Worm (Caenorhabditis elegans) whole organism, mixed stage, embryonic: ENCODE data around the gene E04F6.9.
A peak's percentile ranks its signal among the peaks of the same experiment; 100 is the strongest.

Source experiments
- M03D4.4 ChIP-seq: sonication (generic microtip); optimal IDR thresholded peaks from 2 replicates; lab custom pipeline; 2017; ENCODE audit warnings: mild to moderate bottlenecking, missing genetic modification characterization, missing compliant biosample characterization
- bed-3 ChIP-seq: fragments of 200-800 bp; sonication (Bioruptor generic); optimal IDR thresholded peaks from 3 replicates; lab custom pipeline; 2018; ENCODE audit warnings: mild to moderate bottlenecking, missing genetic modification characterization, moderate library complexity, missing compliant biosample characterization
- blmp-1 ChIP-seq: fragments of 150-350 bp; optimal IDR thresholded peaks from 2 replicates; lab custom pipeline; 2014; ENCODE audit warnings: missing biosample characterization, missing genetic modification characterization
- ceh-39 ChIP-seq: fragments of 150-350 bp; optimal IDR thresholded peaks from 2 replicates; lab custom pipeline; 2014; ENCODE audit warnings: missing biosample characterization, missing genetic modification characterization
- ceh-43 ChIP-seq: fragments of 200-800 bp; sonication (Bioruptor generic); optimal IDR thresholded peaks from 2 replicates; lab custom pipeline; 2018; ENCODE audit warnings: mild to moderate bottlenecking, missing genetic modification characterization, moderate library complexity, missing compliant biosample characterization
- ceh-83 ChIP-seq: fragments of 200-800 bp; sonication (Bioruptor generic); optimal IDR thresholded peaks from 2 replicates; lab custom pipeline; 2018; ENCODE audit warnings: mild to moderate bottlenecking, missing genetic modification characterization, missing compliant biosample characterization
- ces-1 ChIP-seq: fragments of 150-350 bp; optimal IDR thresholded peaks from 2 replicates; lab custom pipeline; 2014; ENCODE audit warnings: missing biosample characterization, missing genetic modification reagents, missing genetic modification characterization
- cnd-1 ChIP-seq: fragments of 200-800 bp; sonication (Bioruptor generic); optimal IDR thresholded peaks from 2 replicates; lab custom pipeline; 2018; ENCODE audit warnings: mild to moderate bottlenecking, missing genetic modification characterization, missing compliant biosample characterization
- drap-1 ChIP-seq: fragments of 200-800 bp; sonication (Bioruptor generic); optimal IDR thresholded peaks from 3 replicates; lab custom pipeline; 2018; ENCODE audit warnings: mild to moderate bottlenecking, missing genetic modification characterization, missing compliant biosample characterization
- elt-1 ChIP-seq: sonication (generic microtip); optimal IDR thresholded peaks from 2 replicates; lab custom pipeline; 2017; ENCODE audit warnings: missing genetic modification characterization, mild to moderate bottlenecking, missing compliant biosample characterization, antibody characterized with exemption, moderate library complexity, borderline replicate concordance; ENCODE audit not compliant: insufficient read depth
- elt-3 ChIP-seq: fragments of 150-350 bp; optimal IDR thresholded peaks from 2 replicates; lab custom pipeline; 2014; ENCODE audit warnings: missing biosample characterization, missing genetic modification characterization
- flh-1 ChIP-seq: fragments of 200-800 bp; sonication (Bioruptor generic); optimal IDR thresholded peaks from 2 replicates; lab custom pipeline; 2018; ENCODE audit warnings: mild to moderate bottlenecking, missing genetic modification characterization, moderate library complexity, missing compliant biosample characterization
- ham-2 ChIP-seq: fragments of 200-800 bp; sonication (Bioruptor generic); optimal IDR thresholded peaks from 2 replicates; lab custom pipeline; 2018; ENCODE audit warnings: mild to moderate bottlenecking, missing genetic modification characterization, missing compliant biosample characterization
- hlh-1 ChIP-seq: fragments of 150-350 bp; optimal IDR thresholded peaks from 2 replicates; lab custom pipeline; 2014; ENCODE audit warnings: missing biosample characterization, missing genetic modification reagents, missing genetic modification characterization
- lin-13 ChIP-seq: fragments of 150-350 bp; optimal IDR thresholded peaks from 2 replicates; lab custom pipeline; 2014; ENCODE audit warnings: missing biosample characterization, missing genetic modification characterization
- lin-32 ChIP-seq: fragments of 200-800 bp; sonication (Bioruptor generic); optimal IDR thresholded peaks from 2 replicates; lab custom pipeline; 2018; ENCODE audit warnings: mild to moderate bottlenecking, missing genetic modification characterization, missing compliant biosample characterization
- lsy-2 ChIP-seq: fragments of 150-350 bp; optimal IDR thresholded peaks from 2 replicates; lab custom pipeline; 2014; ENCODE audit warnings: missing biosample characterization, missing genetic modification characterization
- mab-5 ChIP-seq: fragments of 150-350 bp; optimal IDR thresholded peaks from 2 replicates; lab custom pipeline; 2014; ENCODE audit warnings: missing biosample characterization, missing genetic modification characterization
- mep-1 ChIP-seq: fragments of 150-350 bp; optimal IDR thresholded peaks from 2 replicates; lab custom pipeline; 2017; ENCODE audit warnings: missing biosample characterization, missing genetic modification reagents, missing genetic modification characterization, inconsistent platforms
- mls-2 ChIP-seq: sonication (generic microtip); optimal IDR thresholded peaks from 2 replicates; lab custom pipeline; 2016; ENCODE audit warnings: mild to moderate bottlenecking, missing genetic modification characterization, moderate library complexity, missing compliant biosample characterization
- nhr-12 ChIP-seq: fragments of 150-350 bp; optimal IDR thresholded peaks from 2 replicates; lab custom pipeline; 2014; ENCODE audit warnings: missing biosample characterization, missing genetic modification characterization
- nhr-2 ChIP-seq: fragments of 150-350 bp; optimal IDR thresholded peaks from 2 replicates; lab custom pipeline; 2014; ENCODE audit warnings: missing biosample characterization, missing genetic modification characterization
- nhr-237 ChIP-seq: fragments of 150-350 bp; optimal IDR thresholded peaks from 2 replicates; lab custom pipeline; 2014; ENCODE audit warnings: missing biosample characterization, missing genetic modification characterization
- nhr-28 ChIP-seq: fragments of 150-350 bp; optimal IDR thresholded peaks from 2 replicates; lab custom pipeline; 2014; ENCODE audit warnings: missing biosample characterization, missing genetic modification characterization
- nhr-76 ChIP-seq: sonication (generic microtip); optimal IDR thresholded peaks from 2 replicates; lab custom pipeline; 2017; ENCODE audit warnings: missing biosample characterization, missing genetic modification characterization
- pha-4 ChIP-seq: fragments of 150-350 bp; optimal IDR thresholded peaks from 2 replicates; lab custom pipeline; 2018; ENCODE audit warnings: missing biosample characterization, missing genetic modification reagents, missing genetic modification characterization
- sem-2 ChIP-seq: fragments of 200-800 bp; sonication (Bioruptor generic); optimal IDR thresholded peaks from 2 replicates; lab custom pipeline; 2018; ENCODE audit warnings: mild to moderate bottlenecking, missing genetic modification characterization, missing compliant biosample characterization
- snpc-4 ChIP-seq: fragments of 150-350 bp; optimal IDR thresholded peaks from 2 replicates; lab custom pipeline; 2014; ENCODE audit warnings: missing biosample characterization, missing genetic modification characterization
- sptf-1 ChIP-seq: sonication (generic microtip); optimal IDR thresholded peaks from 2 replicates; lab custom pipeline; 2017; ENCODE audit warnings: mild to moderate bottlenecking, missing genetic modification characterization, moderate library complexity, missing compliant biosample characterization
- tbx-8 ChIP-seq: fragments of 200-800 bp; sonication (Bioruptor generic); optimal IDR thresholded peaks from 2 replicates; lab custom pipeline; 2018; ENCODE audit warnings: mild to moderate bottlenecking, missing genetic modification characterization, moderate library complexity, missing compliant biosample characterization
- unc-120 ChIP-seq: sonication (generic microtip); optimal IDR thresholded peaks from 2 replicates; lab custom pipeline; 2017; ENCODE audit warnings: missing genetic modification characterization, missing compliant biosample characterization; ENCODE audit not compliant: poor library complexity, severe bottlenecking
- unc-39 ChIP-seq: fragments of 150-350 bp; optimal IDR thresholded peaks from 2 replicates; lab custom pipeline; 2014; ENCODE audit warnings: missing biosample characterization, missing genetic modification characterization
- unc-62 ChIP-seq: fragments of 150-350 bp; optimal IDR thresholded peaks from 2 replicates; lab custom pipeline; 2014; ENCODE audit warnings: missing biosample characterization, missing genetic modification reagents, missing genetic modification characterization
- zip-8 ChIP-seq: fragments of 150-350 bp; optimal IDR thresholded peaks from 2 replicates; lab custom pipeline; 2014; ENCODE audit warnings: missing biosample characterization, missing genetic modification characterization
- ztf-11 ChIP-seq: fragments of 150-350 bp; optimal IDR thresholded peaks from 2 replicates; lab custom pipeline; 2014; ENCODE audit warnings: missing biosample characterization, missing genetic modification characterization

The E04F6.9 gene

ce11 chrII:7207649-7208048, 4.3 kb downstream of the E04F6.9 start:
- TF ChIP-seq M03D4.4 (tag; lab: Kevin White, UChicago) (no peak), flh-1 (GFP tag; lab: Kevin White, UChicago) (no peak), ceh-39 (no peak), bed-3 (GFP tag; lab: Kevin White, UChicago) (no peak), unc-120 (no peak), ham-2 (GFP tag; lab: Kevin White, UChicago) (no peak), mep-1 (tag; lab: Kevin White, UChicago) (no peak), lin-32 (no peak), nhr-28 (tag; lab: Kevin White, UChicago) (no peak), ceh-83 (GFP tag; lab: Kevin White, UChicago) (no peak), snpc-4 (no peak), lsy-2 (no peak), unc-39 (tag; lab: Kevin White, UChicago) (no peak), ceh-43 (GFP tag; lab: Kevin White, UChicago) (no peak), elt-3 (tag; lab: Kevin White, UChicago) (no peak), blmp-1 (tag; lab: Kevin White, UChicago) (no peak), hlh-1 (tag; lab: Kevin White, UChicago) (no peak), sem-2 (GFP tag; lab: Kevin White, UChicago) (no peak)

ce11 chrII:7205388-7205787, 6.6 kb downstream of the E04F6.9 start, which contains the start of gene srd-59:
Gene srd-59, plus strand, starts transcription at chrII:7205688.
- TF ChIP-seq unc-62 = no peak
- TF ChIP-seq, all 35 proteins: peak for 0

- TF ChIP-seq bed-3 (GFP tag; lab: Kevin White, UChicago) (no peak), nhr-2 (tag; lab: Kevin White, UChicago) (no peak), nhr-28 (tag; lab: Kevin White, UChicago) (no peak), nhr-237 (tag; lab: Kevin White, UChicago) (no peak), sptf-1 (tag; lab: Kevin White, UChicago) (no peak), zip-8 (no peak)
Measured at ce11 chrII:7204951-7205350, 7.0 kb downstream of the E04F6.9 start, which contains the start of gene srd-58. Gene srd-58, minus strand, starts transcription at chrII:7205051.

- TF ChIP-seq flh-1 (GFP tag; lab: Kevin White, UChicago) = no peak
- no peak for TF ChIP-seq blmp-1 (tag; lab: Kevin White, UChicago)
- TF ChIP-seq nhr-237 (tag; lab: Kevin White, UChicago) = no peak
- TF ChIP-seq sem-2 (GFP tag; lab: Kevin White, UChicago) = no peak
- no peak for TF ChIP-seq ham-2 (GFP tag; lab: Kevin White, UChicago)
- no peak for TF ChIP-seq elt-3 (tag; lab: Kevin White, UChicago)
- no peak for TF ChIP-seq nhr-76 (tag; lab: Kevin White, UChicago)
- no peak for TF ChIP-seq unc-62
- no peak for TF ChIP-seq ces-1 (GFP tag; lab: Kevin White, UChicago)
- no peak for TF ChIP-seq ztf-11 (tag; lab: Kevin White, UChicago)
- TF ChIP-seq lin-32 = no peak
- TF ChIP-seq M03D4.4 (tag; lab: Kevin White, UChicago) = no peak
- no peak for TF ChIP-seq elt-1 (tag; lab: Kevin White, UChicago)
- TF ChIP-seq lin-13 (tag; lab: Kevin White, UChicago) = no peak
- TF ChIP-seq, all 35 proteins: peak for 0
Measured at ce11 chrII:7203110-7203509, 8.8 kb downstream of the E04F6.9 start, which contains the start of gene srd-56. Gene srd-56, minus strand, starts transcription at chrII:7203210.

ce11 chrII:7200051-7200599, 11.8 kb downstream of the E04F6.9 start, which contains the start of gene pcrg-1:
Gene pcrg-1, plus strand, starts transcription at chrII:7200549.
- TF ChIP-seq unc-62 (peak; percentile 21), nhr-12 (tag; lab: Kevin White, UChicago) (no peak), ceh-43 (GFP tag; lab: Kevin White, UChicago) (peak; percentile 84), lin-32 (peak; percentile 86), mep-1 (tag; lab: Kevin White, UChicago) (peak; percentile 73), elt-3 (tag; lab: Kevin White, UChicago) (peak; percentile 59), nhr-76 (tag; lab: Kevin White, UChicago) (no peak), pha-4 (peak; percentile 59), flh-1 (GFP tag; lab: Kevin White, UChicago) (peak; percentile 82), lsy-2 (peak; percentile 27), nhr-2 (tag; lab: Kevin White, UChicago) (no peak), elt-1 (tag; lab: Kevin White, UChicago) (peak; percentile 1), unc-39 (tag; lab: Kevin White, UChicago) (peak; percentile 25), zip-8 (no peak), unc-120 (peak; percentile 79), ceh-39 (no peak), ham-2 (GFP tag; lab: Kevin White, UChicago) (peak; percentile 93), drap-1 (GFP tag; lab: Kevin White, UChicago) (peak; percentile 94), nhr-237 (tag; lab: Kevin White, UChicago) (no peak), bed-3 (GFP tag; lab: Kevin White, UChicago) (peak; percentile 83), sem-2 (GFP tag; lab: Kevin White, UChicago) (peak; percentile 84), ceh-83 (GFP tag; lab: Kevin White, UChicago) (peak; percentile 92), cnd-1 (peak; percentile 95), blmp-1 (tag; lab: Kevin White, UChicago) (no peak), tbx-8 (GFP tag; lab: Kevin White, UChicago) (peak; percentile 91), ces-1 (GFP tag; lab: Kevin White, UChicago) (no peak), sptf-1 (tag; lab: Kevin White, UChicago) (peak; percentile 96), nhr-28 (tag; lab: Kevin White, UChicago) (no peak), ztf-11 (tag; lab: Kevin White, UChicago) (no peak), mls-2 (tag; lab: Kevin White, UChicago) (peak; percentile 97), mab-5 (tag; lab: Kevin White, UChicago) (no peak), snpc-4 (no peak), hlh-1 (tag; lab: Kevin White, UChicago) (peak; percentile 63), lin-13 (tag; lab: Kevin White, UChicago) (peak; percentile 77), M03D4.4 (tag; lab: Kevin White, UChicago) (peak; percentile 92)
